Worm (Caenorhabditis elegans): ENCODE data around the gene alp-1.

- TF ChIP-seq nhr-76 (tag; optimal IDR thresholded peaks at IDR 0.05) (no peak), snpc-4 (tag; optimal IDR thresholded peaks at IDR 0.05) (no peak), ztf-11 (tag; optimal IDR thresholded peaks at IDR 0.05) (no peak), nhr-28 (tag; optimal IDR thresholded peaks at IDR 0.05) (no peak), sptf-1 (tag; optimal IDR thresholded peaks at IDR 0.05) (no peak), unc-62 (GFP tag; optimal IDR thresholded peaks at IDR 0.05) (no peak), elt-3 (tag; optimal IDR thresholded peaks at IDR 0.05) (no peak), mep-1 (tag; optimal IDR thresholded peaks at IDR 0.05) (no peak), elt-1 (tag; optimal IDR thresholded peaks at IDR 0.05; ENCODE audit: borderline replicate concordance, insufficient read depth) (no peak)
These were observed 21.7 kb upstream of the alp-1 start, which contains the start of gene T28C6.8 for ce11 chrIV:8830591-8830990.
